Worm (Caenorhabditis elegans) whole organism, L4/young adult: ENCODE results near the gene F57B9.8.

Experiments used
- W03F9.2 ChIP-seq: fragments of 150-350 bp; optimal IDR thresholded peaks from 2 replicates; lab custom pipeline; 2014; ENCODE audit warnings: missing biosample characterization, missing genetic modification characterization
- dao-5 ChIP-seq: sonication (generic microtip); optimal IDR thresholded peaks from 2 replicates; lab custom pipeline; 2016; ENCODE audit warnings: missing genotype, missing genetic modification characterization, moderate library complexity, missing compliant biosample characterization
- him-1 ChIP-seq: sonication (generic microtip); optimal IDR thresholded peaks from 2 replicates; lab custom pipeline; 2016; ENCODE audit warnings: missing genotype, missing genetic modification reagents, missing genetic modification characterization, missing compliant biosample characterization

- no peak for TF ChIP-seq dao-5
- no peak for TF ChIP-seq him-1 (tag; lab: Kevin White, UChicago)
- TF ChIP-seq W03F9.2 (tag; lab: Kevin White, UChicago): no peak
Measured at ce11 chrIII:6884203-6884602, 50.9 kb downstream of the F57B9.8 start, which contains the start of gene med-2.
